Fruit fly (Drosophila melanogaster) whole organism, embryonic: ENCODE measurements around the gene CG7841.

Experiments used
- Bgb ChIP-seq: fragments of 200-800 bp; sonication (Bioruptor generic); IDR thresholded peaks from 2 replicates; pipeline ENCODE4 v1.3.6; 2022; ENCODE audit warnings: missing biosample characterization, missing genetic modification characterization; ENCODE audit not compliant: partially characterized antibody
- CG10147 ChIP-seq: fragments of 200-800 bp; sonication (Bioruptor generic); optimal IDR thresholded peaks from 2 replicates; lab custom pipeline; 2019; ENCODE audit warnings: missing biosample characterization, mild to moderate bottlenecking, missing genetic modification characterization, moderate library complexity
- CG10274 ChIP-seq: fragments of 200-800 bp; sonication (Bioruptor generic); optimal IDR thresholded peaks from 3 replicates; lab custom pipeline; 2017; ENCODE audit warnings: missing biosample characterization, mild to moderate bottlenecking, missing genetic modification characterization
- CG11695 ChIP-seq: fragments of 200-800 bp; sonication (Bioruptor generic); IDR thresholded peaks from 3 replicates; pipeline ENCODE4 v1.3.6; 2022; ENCODE audit warnings: missing biosample characterization, missing genetic modification characterization
- CG12071 ChIP-seq: fragments of 200-800 bp; sonication (Bioruptor generic); optimal IDR thresholded peaks from 3 replicates; lab custom pipeline; 2018; ENCODE audit warnings: missing biosample characterization, mild to moderate bottlenecking, missing genetic modification characterization
- CG1233 ChIP-seq: fragments of 200-800 bp; sonication (Bioruptor generic); optimal IDR thresholded peaks from 4 replicates; lab custom pipeline; 2018; ENCODE audit warnings: missing biosample characterization, mild to moderate bottlenecking, missing genetic modification characterization
- CG13775 ChIP-seq: fragments of 200-800 bp; sonication (Bioruptor generic); optimal IDR thresholded peaks from 3 replicates; lab custom pipeline; 2017; ENCODE audit warnings: missing biosample characterization, mild to moderate bottlenecking, missing genetic modification characterization
- CG14441 ChIP-seq: fragments of 200-800 bp; sonication (Bioruptor generic); IDR thresholded peaks from 2 replicates; pipeline ENCODE4 v1.3.6; 2022; ENCODE audit warnings: missing biosample characterization, missing genetic modification characterization
- CG1603 ChIP-seq: fragments of 200-800 bp; sonication (Bioruptor generic); optimal IDR thresholded peaks from 2 replicates; lab custom pipeline; 2019; ENCODE audit warnings: missing biosample characterization, mild to moderate bottlenecking, missing genetic modification characterization, moderate library complexity
- CG17829 ChIP-seq: fragments of 200-800 bp; optimal IDR thresholded peaks from 2 replicates; lab custom pipeline; 2019; ENCODE audit warnings: missing biosample characterization, mild to moderate bottlenecking, missing genetic modification characterization, moderate library complexity
- CG1832 ChIP-seq: fragments of 200-800 bp; sonication (Bioruptor generic); optimal IDR thresholded peaks from 2 replicates; lab custom pipeline; 2017; ENCODE audit warnings: missing biosample characterization, mild to moderate bottlenecking, missing genetic modification characterization, inconsistent platforms
- CG3163 ChIP-seq: fragments of 200-800 bp; sonication (Bioruptor generic); optimal IDR thresholded peaks from 3 replicates; lab custom pipeline; 2016; ENCODE audit warnings: missing biosample characterization, missing genetic modification characterization
- CG32532 ChIP-seq: fragments of 200-800 bp; sonication (Bioruptor generic); IDR thresholded peaks from 2 replicates; pipeline ENCODE4 v1.3.6; 2022; ENCODE audit warnings: missing biosample characterization, missing genetic modification characterization
- CG34224 ChIP-seq: fragments of 200-800 bp; sonication (Bioruptor generic); IDR thresholded peaks from 3 replicates; pipeline ENCODE4 v1.3.6; 2022; ENCODE audit warnings: missing biosample characterization, missing genetic modification characterization; ENCODE audit not compliant: partially characterized antibody
- CG34422 ChIP-seq: fragments of 200-800 bp; sonication (Bioruptor generic); IDR thresholded peaks from 3 replicates; pipeline ENCODE4 v1.3.6; 2022; ENCODE audit warnings: missing biosample characterization, missing genetic modification characterization
- CG4854 ChIP-seq: fragments of 200-800 bp; sonication (Bioruptor generic); optimal IDR thresholded peaks from 2 replicates; lab custom pipeline; 2016; ENCODE audit warnings: missing biosample characterization, missing genetic modification characterization, inconsistent platforms
- CG7987 ChIP-seq: fragments of 200-800 bp; sonication (Bioruptor generic); optimal IDR thresholded peaks from 2 replicates; lab custom pipeline; 2018; ENCODE audit warnings: missing biosample characterization, mild to moderate bottlenecking, missing genetic modification characterization, moderate library complexity
- CG8089 ChIP-seq: fragments of 200-800 bp; sonication (Bioruptor generic); optimal IDR thresholded peaks from 3 replicates; lab custom pipeline; 2016; ENCODE audit warnings: missing biosample characterization, missing genetic modification characterization
- CG9437 ChIP-seq: fragments of 200-800 bp; sonication (Bioruptor generic); optimal IDR thresholded peaks from 2 replicates; lab custom pipeline; 2018; ENCODE audit warnings: missing biosample characterization, mild to moderate bottlenecking, missing genetic modification characterization
- Dek ChIP-seq: fragments of 200-800 bp; sonication (Bioruptor generic); optimal IDR thresholded peaks from 3 replicates; lab custom pipeline; 2019; ENCODE audit warnings: missing biosample characterization, mild to moderate bottlenecking, missing genetic modification characterization, moderate library complexity
- Dp ChIP-seq: fragments of 200-800 bp; sonication (Bioruptor generic); optimal IDR thresholded peaks from 2 replicates; lab custom pipeline; 2018; ENCODE audit warnings: missing biosample characterization, mild to moderate bottlenecking, missing genetic modification characterization, moderate library complexity
- Fer1 ChIP-seq: fragments of 200-800 bp; sonication (Bioruptor generic); optimal IDR thresholded peaks from 2 replicates; lab custom pipeline; 2017; ENCODE audit warnings: missing biosample characterization, mild to moderate bottlenecking, missing genetic modification characterization
- H15 ChIP-seq: fragments of 200-800 bp; sonication (Bioruptor generic); IDR thresholded peaks from 3 replicates; pipeline ENCODE4 v1.3.6; 2022; ENCODE audit warnings: missing biosample characterization, missing genetic modification characterization
- Hey ChIP-seq: fragments of 200-800 bp; sonication (Bioruptor generic); optimal IDR thresholded peaks from 3 replicates; lab custom pipeline; 2018; ENCODE audit warnings: missing biosample characterization, mild to moderate bottlenecking, missing genetic modification characterization
- Lim3 ChIP-seq: fragments of 200-800 bp; sonication (Bioruptor generic); IDR thresholded peaks from 2 replicates; pipeline ENCODE4 v1.3.6; 2022; ENCODE audit warnings: missing biosample characterization, missing genetic modification characterization
- MTF-1 ChIP-seq: fragments of 200-800 bp; sonication (Bioruptor generic); optimal IDR thresholded peaks from 2 replicates; lab custom pipeline; 2018; ENCODE audit warnings: missing biosample characterization, mild to moderate bottlenecking, missing genetic modification characterization, borderline replicate concordance
- Oaz ChIP-seq: fragments of 200-800 bp; sonication (Bioruptor generic); IDR thresholded peaks from 2 replicates; pipeline ENCODE4 v1.3.6; 2022; ENCODE audit warnings: missing biosample characterization, missing genetic modification characterization
- Oli ChIP-seq: fragments of 200-800 bp; sonication (Bioruptor generic); optimal IDR thresholded peaks from 2 replicates; lab custom pipeline; 2018; ENCODE audit warnings: missing biosample characterization, mild to moderate bottlenecking, missing genetic modification characterization, moderate library complexity
- Trl ChIP-seq, 3 experiments: fragments of >200 bp in 2 of 3; fragments of 200-800 bp in 1 of 3; sonication (Bioruptor generic) in 1 of 3; optimal IDR thresholded peaks; 2 replicates in 1 of 3; 3 replicates in 2 of 3; lab custom pipeline; 2016 to 2017; ENCODE audit warnings: missing biosample characterization in 1 of 3, missing genetic modification characterization in 1 of 3
- Vsx1 ChIP-seq: fragments of 200-800 bp; sonication (Bioruptor generic); optimal IDR thresholded peaks from 2 replicates; lab custom pipeline; 2017; ENCODE audit warnings: missing biosample characterization, mild to moderate bottlenecking, missing genetic modification characterization, missing genetic modification reagents
- Xrp1 ChIP-seq: fragments of 200-800 bp; sonication (Bioruptor generic); IDR thresholded peaks from 2 replicates; pipeline ENCODE4 v1.3.6; 2022; ENCODE audit warnings: missing biosample characterization, missing genetic modification characterization
- abd-A ChIP-seq: fragments of 200-800 bp; sonication (Bioruptor generic); optimal IDR thresholded peaks from 3 replicates; lab custom pipeline; 2019; ENCODE audit warnings: missing biosample characterization, mild to moderate bottlenecking, missing genetic modification characterization, moderate library complexity
- ara ChIP-seq: fragments of 200-800 bp; sonication (Bioruptor generic); IDR thresholded peaks from 2 replicates; pipeline ENCODE4 v1.3.6; 2022; ENCODE audit warnings: missing biosample characterization, missing genetic modification characterization
- br ChIP-seq: fragments of >200 bp; optimal IDR thresholded peaks from 2 replicates; lab custom pipeline; 2017
- bsh ChIP-seq, 2 experiments: fragments of 200-800 bp; sonication (Bioruptor generic); optimal IDR thresholded peaks; 2 replicates each; lab custom pipeline; 2017 to 2018; ENCODE audit warnings: mild to moderate bottlenecking in 2 of 2, missing biosample characterization in 2 of 2, missing genetic modification characterization in 2 of 2, moderate library complexity in 1 of 2
- ci ChIP-seq: fragments of 200-800 bp; sonication (Bioruptor generic); IDR thresholded peaks from 3 replicates; pipeline ENCODE4 v1.3.6; 2022; ENCODE audit warnings: missing biosample characterization, missing genetic modification characterization
- dati ChIP-seq: fragments of 200-800 bp; sonication (Bioruptor generic); IDR thresholded peaks from 2 replicates; pipeline ENCODE4 v1.3.6; 2022; ENCODE audit warnings: missing biosample characterization, missing genetic modification characterization
- dm ChIP-seq: fragments of 200-800 bp; sonication (Bioruptor generic); optimal IDR thresholded peaks from 3 replicates; lab custom pipeline; 2016; ENCODE audit warnings: missing biosample characterization, missing genetic modification characterization
- ems ChIP-seq: fragments of 200-800 bp; sonication (Bioruptor generic); optimal IDR thresholded peaks from 3 replicates; lab custom pipeline; 2016; ENCODE audit warnings: missing biosample characterization, missing genetic modification characterization
- ftz-f1 ChIP-seq: fragments of 200-800 bp; sonication (Bioruptor generic); optimal IDR thresholded peaks from 2 replicates; lab custom pipeline; 2016; ENCODE audit warnings: missing biosample characterization, missing genetic modification characterization
- jigr1 ChIP-seq: fragments of 200-800 bp; sonication (Bioruptor generic); IDR thresholded peaks from 3 replicates; pipeline ENCODE4 v1.3.6; 2022; ENCODE audit warnings: missing biosample characterization, missing genetic modification characterization
- kay ChIP-seq: fragments of 200-800 bp; sonication (Bioruptor generic); optimal IDR thresholded peaks from 2 replicates; lab custom pipeline; 2016; ENCODE audit warnings: missing biosample characterization, missing genetic modification characterization
- knrl ChIP-seq: fragments of 200-800 bp; sonication (Bioruptor generic); IDR thresholded peaks from 3 replicates; pipeline ENCODE4 v1.3.6; 2022; ENCODE audit warnings: missing biosample characterization, missing genetic modification characterization; ENCODE audit not compliant: partially characterized antibody
- sd ChIP-seq: fragments of 200-800 bp; sonication (Bioruptor generic); optimal IDR thresholded peaks from 3 replicates; lab custom pipeline; 2018; ENCODE audit warnings: missing biosample characterization, mild to moderate bottlenecking, missing genetic modification characterization, moderate library complexity
- slou ChIP-seq: fragments of 200-800 bp; sonication (Bioruptor generic); optimal IDR thresholded peaks from 3 replicates; lab custom pipeline; 2016; ENCODE audit warnings: missing biosample characterization, missing genetic modification characterization
- so ChIP-seq: fragments of 200-800 bp; sonication (Bioruptor generic); IDR thresholded peaks from 3 replicates; pipeline ENCODE4 v1.3.6; 2022; ENCODE audit warnings: missing biosample characterization, missing genetic modification characterization
- sug ChIP-seq: fragments of 200-800 bp; optimal IDR thresholded peaks from 2 replicates; lab custom pipeline; 2019; ENCODE audit warnings: missing biosample characterization, mild to moderate bottlenecking, missing genetic modification characterization, moderate library complexity
- trem ChIP-seq: fragments of 200-800 bp; optimal IDR thresholded peaks from 3 replicates; lab custom pipeline; 2019; ENCODE audit warnings: missing biosample characterization, mild to moderate bottlenecking, missing genetic modification characterization, moderate library complexity
- zen2 ChIP-seq: fragments of 200-800 bp; sonication (Bioruptor generic); IDR thresholded peaks from 3 replicates; pipeline ENCODE4 v1.3.6; 2022; ENCODE audit warnings: missing biosample characterization, missing genetic modification characterization; ENCODE audit not compliant: partially characterized antibody
- zf30C ChIP-seq: fragments of 200-800 bp; sonication (Bioruptor generic); optimal IDR thresholded peaks from 3 replicates; lab custom pipeline; 2018; ENCODE audit warnings: missing biosample characterization, mild to moderate bottlenecking, missing genetic modification characterization

CG7841 gene

dm6 chr3L:15514405-15514804 lies 6.4 kb upstream of the CG7841 start (continued):
- TF ChIP-seq ci: peak; percentile 27; the same call in 1 of the 3 replicates
- TF ChIP-seq br (lab: Kevin White, UChicago): no peak
- peak; percentile 88 for TF ChIP-seq Vsx1
- peak; percentile 94 to 97 for TF ChIP-seq Trl (optimal IDR thresholded peaks at IDR 0.05; lab: Kevin White, UChicago)
- peak; percentile 17 for TF ChIP-seq Trl (GFP tag; optimal IDR thresholded peaks at IDR 0.05; lab: Kevin White, UChicago)
- peak; percentile 3 for TF ChIP-seq CG1233 (GFP tag; lab: Kevin White, UChicago)
- TF ChIP-seq CG11695 (GFP tag; lab: Robert Waterston, UW): peak; percentile 26; the same call in 1 of the 3 replicates
- TF ChIP-seq dati (GFP tag; lab: Robert Waterston, UW): no peak
- TF ChIP-seq jigr1 (GFP tag; lab: Robert Waterston, UW): no peak
- no peak for TF ChIP-seq ems
- peak; percentile 82 for TF ChIP-seq CG1832
- TF ChIP-seq Oli (tag; lab: Kevin White, UChicago): no peak
- TF ChIP-seq zen2 (GFP tag; lab: Robert Waterston, UW): no peak; the same call in 2 of the 3 replicates
- TF ChIP-seq sd (tag; lab: Kevin White, UChicago): peak; percentile 90
- TF ChIP-seq ftz-f1 (GFP tag; lab: Kevin White, UChicago): peak; percentile 86
- no peak for TF ChIP-seq zf30C (GFP tag; lab: Kevin White, UChicago)
- TF ChIP-seq CG8089 (GFP tag; lab: Kevin White, UChicago): no peak
- TF ChIP-seq MTF-1 (GFP tag; lab: Kevin White, UChicago): peak; percentile 13
- TF ChIP-seq CG9437 (GFP tag; lab: Kevin White, UChicago): peak; percentile 32
- TF ChIP-seq CG32532 (GFP tag; lab: Robert Waterston, UW): peak; percentile 60; the same call in 1 of the 2 replicates
- TF ChIP-seq Dek: no peak
- TF ChIP-seq CG10147 (GFP tag; lab: Kevin White, UChicago): no peak
- TF ChIP-seq CG14441 (GFP tag; lab: Robert Waterston, UW): no peak
- no peak for TF ChIP-seq trem (tag; lab: Kevin White, UChicago)
- peak; percentile 94; the same call in 2 of the 3 replicates for TF ChIP-seq CG34422 (GFP tag; lab: Robert Waterston, UW)
- no peak for TF ChIP-seq CG4854
- TF ChIP-seq so (GFP tag; lab: Robert Waterston, UW): peak; percentile 30; the same call in 1 of the 3 replicates
- no peak for TF ChIP-seq H15 (GFP tag; lab: Robert Waterston, UW)
- TF ChIP-seq Hey (tag; lab: Kevin White, UChicago): peak; percentile 78
- peak; percentile 66 for TF ChIP-seq sug (tag; lab: Kevin White, UChicago)
- peak; percentile 86 for TF ChIP-seq abd-A (tag; lab: Kevin White, UChicago)
- TF ChIP-seq dm (GFP tag; lab: Kevin White, UChicago): peak; percentile 17
- peak in 1 of 2 experiments; percentile 34 for TF ChIP-seq bsh (GFP tag; optimal IDR thresholded peaks at IDR 0.05; lab: Kevin White, UChicago)
- peak; percentile 88 for TF ChIP-seq CG3163
- TF ChIP-seq CG34224 (GFP tag; lab: Robert Waterston, UW): peak; percentile 55; the same call in 2 of the 3 replicates
- 0 out of 2 replicates have a peak, but pooled peaks have one; percentile 10 for TF ChIP-seq Xrp1
- TF ChIP-seq CG10274: no peak
- peak; percentile 5 for TF ChIP-seq Dp (GFP tag; lab: Kevin White, UChicago)
- TF ChIP-seq ara (GFP tag; lab: Robert Waterston, UW): no peak
- TF ChIP-seq kay: no peak
- no peak for TF ChIP-seq knrl (GFP tag; lab: Robert Waterston, UW)
- no peak for TF ChIP-seq CG13775 (GFP tag; lab: Kevin White, UChicago)
- TF ChIP-seq slou (GFP tag; lab: Kevin White, UChicago): no peak
- peak; percentile 58 for TF ChIP-seq CG7987
- TF ChIP-seq CG1603 (tag; lab: Kevin White, UChicago): no peak
- TF ChIP-seq CG17829 (tag; lab: Kevin White, UChicago): no peak
- TF ChIP-seq CG12071 (GFP tag; lab: Kevin White, UChicago): peak; percentile 23
- TF ChIP-seq Fer1 (GFP tag; lab: Kevin White, UChicago): peak; percentile 12
- no peak for TF ChIP-seq Oaz (GFP tag; lab: Robert Waterston, UW)
- no peak for TF ChIP-seq Lim3 (GFP tag; lab: Robert Waterston, UW)
- TF ChIP-seq Bgb: no peak
